Fruit fly (Drosophila melanogaster) whole organism, embryonic: ENCODE measurements around the gene mTTF.
A peak's percentile ranks its signal among the peaks of the same experiment; 100 is the strongest.

Experiments
- Atf3 ChIP-seq: fragments of 200-800 bp; sonication (Bioruptor generic); optimal IDR thresholded peaks from 3 replicates; lab custom pipeline; 2016; ENCODE audit warnings: missing biosample characterization, missing genetic modification characterization
- B-H2 ChIP-seq: fragments of 200-800 bp; sonication (Bioruptor generic); optimal IDR thresholded peaks from 2 replicates; lab custom pipeline; 2018; ENCODE audit warnings: missing biosample characterization, mild to moderate bottlenecking, missing genetic modification characterization
- Blimp-1 ChIP-seq: fragments of 200-800 bp; sonication (Bioruptor generic); optimal IDR thresholded peaks from 3 replicates; lab custom pipeline; 2018; ENCODE audit warnings: missing biosample characterization, missing genetic modification characterization, mild to moderate bottlenecking, moderate library complexity, missing genetic modification reagents
- CG10147 ChIP-seq: fragments of 200-800 bp; sonication (Bioruptor generic); optimal IDR thresholded peaks from 2 replicates; lab custom pipeline; 2019; ENCODE audit warnings: missing biosample characterization, mild to moderate bottlenecking, missing genetic modification characterization, moderate library complexity
- CG10431 ChIP-seq: fragments of 200-800 bp; sonication (Bioruptor generic); optimal IDR thresholded peaks from 3 replicates; lab custom pipeline; 2018; ENCODE audit warnings: missing biosample characterization, mild to moderate bottlenecking, missing genetic modification characterization
- CG10654 ChIP-seq: fragments of 200-800 bp; sonication (Bioruptor generic); optimal IDR thresholded peaks from 2 replicates; lab custom pipeline; 2016; ENCODE audit warnings: missing biosample characterization, missing genetic modification characterization
- CG10979 ChIP-seq: fragments of 200-800 bp; sonication (Bioruptor generic); optimal IDR thresholded peaks from 2 replicates; lab custom pipeline; 2018; ENCODE audit warnings: missing biosample characterization, mild to moderate bottlenecking, missing genetic modification characterization, moderate library complexity
- CG12219 ChIP-seq: fragments of 200-800 bp; sonication (Bioruptor generic); optimal IDR thresholded peaks from 3 replicates; lab custom pipeline; 2018; ENCODE audit warnings: missing biosample characterization, mild to moderate bottlenecking, missing genetic modification characterization
- CG12659 ChIP-seq: fragments of 200-800 bp; sonication (Bioruptor generic); optimal IDR thresholded peaks from 3 replicates; lab custom pipeline; 2017; ENCODE audit warnings: mild to moderate bottlenecking, missing biosample characterization, missing genetic modification reagents, missing genetic modification characterization
- CG12744 ChIP-seq: fragments of 200-800 bp; sonication (Bioruptor generic); optimal IDR thresholded peaks from 2 replicates; lab custom pipeline; 2016; ENCODE audit warnings: missing biosample characterization, missing genetic modification characterization
- CG14710 ChIP-seq: fragments of 200-800 bp; sonication (Bioruptor generic); optimal IDR thresholded peaks from 3 replicates; lab custom pipeline; 2019; ENCODE audit warnings: missing biosample characterization, mild to moderate bottlenecking, missing genetic modification characterization, moderate library complexity
- CG15479 ChIP-seq: fragments of 200-800 bp; sonication (Bioruptor generic); optimal IDR thresholded peaks from 3 replicates; lab custom pipeline; 2019; ENCODE audit warnings: missing biosample characterization, mild to moderate bottlenecking, missing genetic modification characterization, moderate library complexity
- CG15601 ChIP-seq: fragments of 200-800 bp; sonication (Bioruptor generic); optimal IDR thresholded peaks from 3 replicates; lab custom pipeline; 2019; ENCODE audit warnings: missing biosample characterization, mild to moderate bottlenecking, missing genetic modification characterization, moderate library complexity
- CG17328 ChIP-seq: fragments of 200-800 bp; sonication (Bioruptor generic); IDR thresholded peaks from 2 replicates; pipeline ENCODE4 v1.3.6; 2022; ENCODE audit warnings: missing biosample characterization, missing genetic modification characterization
- CG17612 ChIP-seq: fragments of 200-800 bp; sonication (Bioruptor generic); IDR thresholded peaks from 2 replicates; pipeline ENCODE4 v1.3.6; 2022; ENCODE audit warnings: missing biosample characterization, missing genetic modification characterization
- CG1832 ChIP-seq: fragments of 200-800 bp; sonication (Bioruptor generic); optimal IDR thresholded peaks from 2 replicates; lab custom pipeline; 2017; ENCODE audit warnings: missing biosample characterization, mild to moderate bottlenecking, missing genetic modification characterization, inconsistent platforms
- CG18619 ChIP-seq: fragments of 200-800 bp; sonication (Bioruptor generic); optimal IDR thresholded peaks from 3 replicates; lab custom pipeline; 2017; ENCODE audit warnings: missing biosample characterization, mild to moderate bottlenecking, missing genetic modification characterization
- CG2202 ChIP-seq: fragments of 200-800 bp; sonication (Bioruptor generic); optimal IDR thresholded peaks from 2 replicates; lab custom pipeline; 2018; ENCODE audit warnings: missing biosample characterization, mild to moderate bottlenecking, missing genetic modification characterization
- CG3838 ChIP-seq: fragments of 200-800 bp; sonication (Bioruptor generic); optimal IDR thresholded peaks from 3 replicates; lab custom pipeline; 2016; ENCODE audit warnings: missing biosample characterization, missing genetic modification characterization
- CG4404 ChIP-seq: fragments of 200-800 bp; sonication (Bioruptor generic); IDR thresholded peaks from 2 replicates; pipeline ENCODE4 v1.3.6; 2022; ENCODE audit warnings: missing biosample characterization, missing genetic modification characterization
- CG5245 ChIP-seq: fragments of 200-800 bp; sonication (Bioruptor generic); optimal IDR thresholded peaks from 3 replicates; lab custom pipeline; 2016; ENCODE audit warnings: missing biosample characterization, missing genetic modification characterization
- CG6683 ChIP-seq: fragments of 200-800 bp; sonication (Bioruptor generic); optimal IDR thresholded peaks from 2 replicates; lab custom pipeline; 2017; ENCODE audit warnings: missing biosample characterization, mild to moderate bottlenecking, missing genetic modification characterization, missing genetic modification reagents
- CG7839 ChIP-seq: fragments of 200-800 bp; sonication (Bioruptor generic); optimal IDR thresholded peaks from 3 replicates; lab custom pipeline; 2018; ENCODE audit warnings: missing biosample characterization, mild to moderate bottlenecking, missing genetic modification characterization, moderate library complexity
- CG7987 ChIP-seq: fragments of 200-800 bp; sonication (Bioruptor generic); optimal IDR thresholded peaks from 2 replicates; lab custom pipeline; 2018; ENCODE audit warnings: missing biosample characterization, mild to moderate bottlenecking, missing genetic modification characterization, moderate library complexity
- CG8290 ChIP-seq, 3 experiments: fragments of 200-800 bp; sonication (Bioruptor generic); optimal IDR thresholded peaks; 2 replicates each; lab custom pipeline; 2016 to 2019; ENCODE audit warnings: missing biosample characterization in 3 of 3, missing genetic modification characterization in 3 of 3, mild to moderate bottlenecking in 2 of 3, moderate library complexity in 1 of 3
- Dip3 ChIP-seq: fragments of 200-800 bp; sonication (Bioruptor generic); optimal IDR thresholded peaks from 3 replicates; lab custom pipeline; 2016; ENCODE audit warnings: missing biosample characterization, missing genetic modification characterization
- Fer1 ChIP-seq: fragments of 200-800 bp; sonication (Bioruptor generic); optimal IDR thresholded peaks from 2 replicates; lab custom pipeline; 2017; ENCODE audit warnings: missing biosample characterization, mild to moderate bottlenecking, missing genetic modification characterization
- Gug ChIP-seq: fragments of 200-800 bp; sonication (Bioruptor generic); IDR thresholded peaks from 4 replicates; pipeline ENCODE4 v1.3.6; 2022; ENCODE audit warnings: missing biosample characterization, missing genetic modification characterization
- MTF-1 ChIP-seq: fragments of 200-800 bp; sonication (Bioruptor generic); optimal IDR thresholded peaks from 2 replicates; lab custom pipeline; 2018; ENCODE audit warnings: missing biosample characterization, mild to moderate bottlenecking, missing genetic modification characterization, borderline replicate concordance
- NC2β ChIP-seq: fragments of 200-800 bp; sonication (Bioruptor generic); optimal IDR thresholded peaks from 2 replicates; lab custom pipeline; 2016; ENCODE audit warnings: missing biosample characterization, missing genetic modification characterization
- Opbp ChIP-seq: fragments of 200-800 bp; sonication (Bioruptor generic); IDR thresholded peaks from 3 replicates; pipeline ENCODE4 v1.3.6; 2022; ENCODE audit warnings: missing biosample characterization, missing genetic modification characterization; ENCODE audit not compliant: partially characterized antibody
- Ssrp ChIP-seq: fragments of 200-800 bp; sonication (Bioruptor generic); optimal IDR thresholded peaks from 2 replicates; lab custom pipeline; 2018; ENCODE audit warnings: missing biosample characterization, mild to moderate bottlenecking, missing genetic modification characterization, moderate library complexity
- Trl ChIP-seq, 3 experiments: fragments of >200 bp in 2 of 3; fragments of 200-800 bp in 1 of 3; sonication (Bioruptor generic) in 1 of 3; optimal IDR thresholded peaks; 2 replicates in 1 of 3; 3 replicates in 2 of 3; lab custom pipeline; 2016 to 2017; ENCODE audit warnings: missing biosample characterization in 1 of 3, missing genetic modification characterization in 1 of 3
- Vsx1 ChIP-seq: fragments of 200-800 bp; sonication (Bioruptor generic); optimal IDR thresholded peaks from 2 replicates; lab custom pipeline; 2017; ENCODE audit warnings: missing biosample characterization, mild to moderate bottlenecking, missing genetic modification characterization, missing genetic modification reagents
- ab ChIP-seq: fragments of 200-800 bp; sonication (Bioruptor generic); optimal IDR thresholded peaks from 2 replicates; lab custom pipeline; 2016; ENCODE audit warnings: missing biosample characterization, missing genetic modification characterization
- aop ChIP-seq: fragments of 200-800 bp; sonication (Bioruptor generic); IDR thresholded peaks from 2 replicates; pipeline ENCODE4 v1.3.6; 2022; ENCODE audit warnings: missing biosample characterization, missing genetic modification characterization
- disco-r ChIP-seq: fragments of 200-800 bp; sonication (Bioruptor generic); optimal IDR thresholded peaks from 2 replicates; lab custom pipeline; 2016; ENCODE audit warnings: missing biosample characterization, missing genetic modification characterization
- hb ChIP-seq: fragments of 200-800 bp; sonication (Bioruptor generic); IDR thresholded peaks from 3 replicates; pipeline ENCODE4 v1.3.6; 2022; ENCODE audit warnings: missing biosample characterization, missing genetic modification characterization; ENCODE audit not compliant: partially characterized antibody
- knrl ChIP-seq: fragments of 200-800 bp; sonication (Bioruptor generic); IDR thresholded peaks from 3 replicates; pipeline ENCODE4 v1.3.6; 2022; ENCODE audit warnings: missing biosample characterization, missing genetic modification characterization; ENCODE audit not compliant: partially characterized antibody
- lola ChIP-seq, 3 experiments: fragments of >200 bp in 2 of 3; fragments of 200-800 bp in 1 of 3; sonication (Bioruptor generic) in 1 of 3; optimal IDR thresholded peaks; 2 replicates each; lab custom pipeline; 2017 to 2019; ENCODE audit warnings: missing biosample characterization in 3 of 3, missing genetic modification characterization in 3 of 3, mild to moderate bottlenecking in 1 of 3, moderate library complexity in 1 of 3
- nau ChIP-seq: fragments of 200-800 bp; sonication (Bioruptor generic); optimal IDR thresholded peaks from 3 replicates; lab custom pipeline; 2017; ENCODE audit warnings: missing biosample characterization, mild to moderate bottlenecking, missing genetic modification characterization, missing genetic modification reagents
- nerfin-1 ChIP-seq: fragments of 200-800 bp; sonication (Bioruptor generic); optimal IDR thresholded peaks from 3 replicates; lab custom pipeline; 2019; ENCODE audit warnings: missing biosample characterization, mild to moderate bottlenecking, missing genetic modification characterization, moderate library complexity
- slou ChIP-seq: fragments of 200-800 bp; sonication (Bioruptor generic); optimal IDR thresholded peaks from 3 replicates; lab custom pipeline; 2016; ENCODE audit warnings: missing biosample characterization, missing genetic modification characterization
- sr ChIP-seq: fragments of 200-800 bp; sonication (Bioruptor generic); IDR thresholded peaks from 3 replicates; pipeline ENCODE4 v1.3.6; 2022; ENCODE audit warnings: missing biosample characterization, missing genetic modification characterization
- tna ChIP-seq: fragments of 200-800 bp; sonication (Bioruptor generic); IDR thresholded peaks from 2 replicates; pipeline ENCODE4 v1.3.6; 2022; ENCODE audit warnings: missing biosample characterization, missing genetic modification characterization; ENCODE audit not compliant: partially characterized antibody
- toy ChIP-seq: fragments of 200-800 bp; sonication (Bioruptor generic); IDR thresholded peaks from 2 replicates; pipeline ENCODE4 v1.3.6; 2022; ENCODE audit warnings: missing biosample characterization, missing genetic modification characterization
- trh ChIP-seq: fragments of 200-800 bp; sonication (Bioruptor generic); optimal IDR thresholded peaks from 2 replicates; lab custom pipeline; 2016; ENCODE audit warnings: missing biosample characterization, missing genetic modification characterization
- vnd ChIP-seq: fragments of 200-800 bp; sonication (Bioruptor generic); IDR thresholded peaks from 3 replicates; pipeline ENCODE4 v1.3.6; 2022; ENCODE audit warnings: missing biosample characterization, missing genetic modification characterization; ENCODE audit not compliant: partially characterized antibody

mTTF gene

dm6 chr2L:14361736-14362180 lies 13.2 kb upstream of the mTTF start, which contains the start of gene spel1 (continued):
- TF ChIP-seq Fer1 (GFP tag; lab: Kevin White, UChicago) (peak; percentile 79), Trl (optimal IDR thresholded peaks at IDR 0.05; lab: Kevin White, UChicago) (no peak), Trl (GFP tag; optimal IDR thresholded peaks at IDR 0.05; lab: Kevin White, UChicago) (peak; percentile 10), Dip3 (GFP tag; lab: Kevin White, UChicago) (no peak), CG7987 (GFP tag; lab: Kevin White, UChicago) (no peak), MTF-1 (GFP tag; lab: Kevin White, UChicago) (peak; percentile 23), CG10147 (GFP tag; lab: Kevin White, UChicago) (peak; percentile 73), Atf3 (GFP tag; lab: Kevin White, UChicago) (no peak), nerfin-1 (tag; lab: Kevin White, UChicago) (peak; percentile 70), Blimp-1 (peak; percentile 85), disco-r (no peak), Ssrp (peak; percentile 81), knrl (GFP tag; lab: Robert Waterston, UW) (no peak), vnd (GFP tag; lab: Robert Waterston, UW) (no peak), B-H2 (GFP tag; lab: Kevin White, UChicago) (no peak), nau (GFP tag; lab: Kevin White, UChicago) (peak; percentile 38), CG3838 (GFP tag; lab: Kevin White, UChicago) (peak; percentile 8), toy (GFP tag; lab: Robert Waterston, UW) (0 out of 2 replicates have a peak, but pooled peaks have one; percentile 16), NC2β (no peak), CG12659 (GFP tag; lab: Kevin White, UChicago) (peak; percentile 72), CG6683 (peak; percentile 63), slou (GFP tag; lab: Kevin White, UChicago) (peak; percentile 69), CG15479 (no peak), aop (GFP tag; lab: Robert Waterston, UW) (no peak), Vsx1 (GFP tag; lab: Kevin White, UChicago) (peak; percentile 42), CG10979 (peak; percentile 83), ab (GFP tag; lab: Kevin White, UChicago) (no peak), CG17328 (GFP tag; lab: Robert Waterston, UW) (peak; percentile 83), CG14710 (peak; percentile 87), CG2202 (tag; lab: Kevin White, UChicago) (peak; percentile 61), CG15601 (tag; lab: Kevin White, UChicago) (peak; percentile 58), CG1832 (GFP tag; lab: Kevin White, UChicago) (no peak), CG12219 (GFP tag; lab: Kevin White, UChicago) (peak; percentile 23), CG17612 (GFP tag; lab: Robert Waterston, UW) (peak; percentile 46; the same call in 1 of the 2 replicates), trh (GFP tag; lab: Kevin White, UChicago) (peak; percentile 53), hb (GFP tag; lab: Robert Waterston, UW) (no peak), lola (GFP tag; optimal IDR thresholded peaks at IDR 0.05; lab: Kevin White, UChicago) (peak in 1 of 3 experiments; percentile 82), sr (GFP tag; lab: Robert Waterston, UW) (no peak), CG7839 (peak; percentile 88), Gug (GFP tag; lab: Robert Waterston, UW) (no peak), CG18619 (GFP tag; lab: Kevin White, UChicago) (peak; percentile 64), CG10654 (GFP tag; lab: Kevin White, UChicago) (peak; percentile 62), tna (GFP tag; lab: Robert Waterston, UW) (no peak), CG4404 (GFP tag; lab: Robert Waterston, UW) (no peak), CG5245 (GFP tag; lab: Kevin White, UChicago) (peak; percentile 38), Opbp (GFP tag; lab: Robert Waterston, UW) (no peak), CG10431 (GFP tag; lab: Kevin White, UChicago) (no peak), CG12744 (no peak), CG8290 (GFP tag; optimal IDR thresholded peaks at IDR 0.05; lab: Kevin White, UChicago) (peak; percentile 57), CG8290 (tag; optimal IDR thresholded peaks at IDR 0.05; lab: Kevin White, UChicago) (peak in 1 of 2 experiments; percentile 43)
